Fruit fly (Drosophila melanogaster): ENCODE data around the gene Rbbp5.

Rbbp5 gene

dm6 chr3L:20387038-20387842 is 39.5 kb upstream of the Rbbp5 start:
- TF ChIP-seq CG13204 (GFP tag; optimal IDR thresholded peaks at IDR 0.05) (no peak), CG4496 (GFP tag; IDR thresholded peaks at IDR 0.05) (no peak), CG14655 (GFP tag; optimal IDR thresholded peaks at IDR 0.05) (no peak), CG32121 (GFP tag; IDR thresholded peaks at IDR 0.05) (peak; percentile 36; the same call in 1 of the 2 replicates), EcR (GFP tag; optimal IDR thresholded peaks at IDR 0.05) (peak; percentile 18)

dm6 chr3L:20385969-20386370 is 38.2 kb upstream of the Rbbp5 start:
- TF ChIP-seq CG13204 (GFP tag; optimal IDR thresholded peaks at IDR 0.05) = peak; percentile 87
- no peak for TF ChIP-seq CG15710 (tag; optimal IDR thresholded peaks at IDR 0.05)
- no peak for TF ChIP-seq rn (GFP tag; IDR thresholded peaks at IDR 0.05)
- TF ChIP-seq CG4496 (GFP tag; IDR thresholded peaks at IDR 0.05) = no peak
- no peak for TF ChIP-seq CG32121 (GFP tag; IDR thresholded peaks at IDR 0.05)
- TF ChIP-seq EcR (GFP tag; optimal IDR thresholded peaks at IDR 0.05) = peak; percentile 57
- no peak for TF ChIP-seq CG14655 (GFP tag; optimal IDR thresholded peaks at IDR 0.05)

dm6 chr3L:20385408-20385807 is 37.7 kb upstream of the Rbbp5 start:
- TF ChIP-seq EcR (GFP tag; optimal IDR thresholded peaks at IDR 0.05) (peak; percentile 15), CG15710 (tag; optimal IDR thresholded peaks at IDR 0.05) (no peak), CG14655 (GFP tag; optimal IDR thresholded peaks at IDR 0.05) (no peak)

- TF ChIP-seq CG34367 (tag; optimal IDR thresholded peaks at IDR 0.05) (no peak), CG32121 (GFP tag; IDR thresholded peaks at IDR 0.05) (no peak), EcR (GFP tag; optimal IDR thresholded peaks at IDR 0.05) (no peak), fd96Ca (GFP tag; IDR thresholded peaks at IDR 0.05) (no peak), rn (GFP tag; IDR thresholded peaks at IDR 0.05) (no peak), gl (tag; optimal IDR thresholded peaks at IDR 0.05) (no peak), CG12605 (GFP tag; IDR thresholded peaks at IDR 0.05) (no peak), CG17806 (tag; optimal IDR thresholded peaks at IDR 0.05) (no peak), Pif1B (GFP tag; optimal IDR thresholded peaks at IDR 0.05) (no peak), D1 (tag; optimal IDR thresholded peaks at IDR 0.05) (no peak), CG14655 (GFP tag; optimal IDR thresholded peaks at IDR 0.05) (no peak), CG10348 (GFP tag; IDR thresholded peaks at IDR 0.05) (no peak), CG8159 (tag; optimal IDR thresholded peaks at IDR 0.05) (no peak), Snoo (tag; optimal IDR thresholded peaks at IDR 0.05) (no peak)
Measured at dm6 chr3L:20385006-20385405, 37.3 kb upstream of the Rbbp5 start.

- TF ChIP-seq CG8301 (tag; optimal IDR thresholded peaks at IDR 0.05) (peak; percentile 59), Ets98B (GFP tag; IDR thresholded peaks at IDR 0.05) (no peak), CG17806 (tag; optimal IDR thresholded peaks at IDR 0.05) (peak; percentile 57), rn (GFP tag; IDR thresholded peaks at IDR 0.05) (no peak), fd96Ca (GFP tag; IDR thresholded peaks at IDR 0.05) (no peak), CG34367 (tag; optimal IDR thresholded peaks at IDR 0.05) (peak; percentile 36), CG4496 (GFP tag; IDR thresholded peaks at IDR 0.05) (0 out of 3 replicates have a peak, but pooled peaks have one; percentile 55), CG14655 (GFP tag; optimal IDR thresholded peaks at IDR 0.05) (no peak), CG15710 (tag; optimal IDR thresholded peaks at IDR 0.05) (peak; percentile 69), CG13204 (GFP tag; optimal IDR thresholded peaks at IDR 0.05) (no peak), Pif1B (GFP tag; optimal IDR thresholded peaks at IDR 0.05) (peak; percentile 5), CG32121 (GFP tag; IDR thresholded peaks at IDR 0.05) (peak; percentile 49; the same call in 1 of the 2 replicates), Snoo (tag; optimal IDR thresholded peaks at IDR 0.05) (peak; percentile 64), CG9948 (tag; optimal IDR thresholded peaks at IDR 0.05) (peak; percentile 61), gl (tag; optimal IDR thresholded peaks at IDR 0.05) (no peak), CG8159 (tag; optimal IDR thresholded peaks at IDR 0.05) (peak; percentile 75), EcR (GFP tag; optimal IDR thresholded peaks at IDR 0.05) (no peak), CG12605 (GFP tag; IDR thresholded peaks at IDR 0.05) (no peak), Pif1A (GFP tag; optimal IDR thresholded peaks at IDR 0.05) (no peak), CG10348 (GFP tag; IDR thresholded peaks at IDR 0.05) (no peak), D1 (tag; optimal IDR thresholded peaks at IDR 0.05) (peak; percentile 68)
Measured at dm6 chr3L:20384086-20384810, 36.5 kb upstream of the Rbbp5 start, which contains the start of the genes CG5498 and fbl. Gene CG5498 (minus strand): TSS chr3L:20384109. Gene fbl (plus strand): TSS chr3L:20384429.

dm6 chr3L:20379496-20379895 is 31.8 kb upstream of the Rbbp5 start:
- TF ChIP-seq EcR (GFP tag; optimal IDR thresholded peaks at IDR 0.05) (no peak), CG32121 (GFP tag; IDR thresholded peaks at IDR 0.05) (no peak), fd96Ca (GFP tag; IDR thresholded peaks at IDR 0.05) (no peak), Pif1B (GFP tag; optimal IDR thresholded peaks at IDR 0.05) (no peak), CG15710 (tag; optimal IDR thresholded peaks at IDR 0.05) (no peak), CG13204 (GFP tag; optimal IDR thresholded peaks at IDR 0.05) (no peak), CG17806 (tag; optimal IDR thresholded peaks at IDR 0.05) (no peak), CG8159 (tag; optimal IDR thresholded peaks at IDR 0.05) (no peak), rn (GFP tag; IDR thresholded peaks at IDR 0.05) (no peak), CG8301 (tag; optimal IDR thresholded peaks at IDR 0.05) (no peak)
